Fruit fly (Drosophila melanogaster): Measurements from ENCODE around the gene betaggt-I.

betaggt-I gene

dm6 chr2L:4997401-4998259 lies 52.3 kb downstream of the betaggt-I start (continued):
- peak; percentile 99 for TF ChIP-seq chn (GFP tag; optimal IDR thresholded peaks at IDR 0.05)
- TF ChIP-seq CG7839 (tag; optimal IDR thresholded peaks at IDR 0.05): peak; percentile 99
- TF ChIP-seq da (GFP tag; optimal IDR thresholded peaks at IDR 0.05): peak; percentile 99
- peak; percentile 99 for TF ChIP-seq seq (GFP tag; IDR thresholded peaks at IDR 0.05)
- peak; percentile 99 for TF ChIP-seq CG2889 (GFP tag; IDR thresholded peaks at IDR 0.05)
- TF ChIP-seq Ravus (GFP tag; IDR thresholded peaks at IDR 0.05): peak; percentile 98
- TF ChIP-seq br (optimal IDR thresholded peaks at IDR 0.05): no peak
- peak; percentile 99 for TF ChIP-seq CG5245 (GFP tag; optimal IDR thresholded peaks at IDR 0.05)
- peak; percentile 99 for TF ChIP-seq NfI (GFP tag; optimal IDR thresholded peaks at IDR 0.05)
- peak; percentile 99 for TF ChIP-seq CG17328 (GFP tag; IDR thresholded peaks at IDR 0.05)
- peak; percentile 99 for TF ChIP-seq dmrt11E (tag; optimal IDR thresholded peaks at IDR 0.05)
- TF ChIP-seq Optix (GFP tag; IDR thresholded peaks at IDR 0.05): peak; percentile 99
- peak; percentile 100 for TF ChIP-seq sug (tag; optimal IDR thresholded peaks at IDR 0.05)
- TF ChIP-seq CG10267 (tag; optimal IDR thresholded peaks at IDR 0.05): peak; percentile 96
- TF ChIP-seq CoRest (tag; optimal IDR thresholded peaks at IDR 0.05): peak; percentile 99
- TF ChIP-seq CG9437 (GFP tag; optimal IDR thresholded peaks at IDR 0.05): peak; percentile 97
- TF ChIP-seq CG9727 (GFP tag; optimal IDR thresholded peaks at IDR 0.05): peak; percentile 98
- TF ChIP-seq CG4424 (GFP tag; optimal IDR thresholded peaks at IDR 0.05): peak; percentile 99
- TF ChIP-seq CG10431 (GFP tag; optimal IDR thresholded peaks at IDR 0.05): peak; percentile 97
- TF ChIP-seq Rx (GFP tag; IDR thresholded peaks at IDR 0.05): peak; percentile 99
- TF ChIP-seq lbe (GFP tag; optimal IDR thresholded peaks at IDR 0.05): peak; percentile 98
- TF ChIP-seq pfk (GFP tag; optimal IDR thresholded peaks at IDR 0.05): peak; percentile 50
- TF ChIP-seq pho (GFP tag; optimal IDR thresholded peaks at IDR 0.05): peak; percentile 99
- no peak for TF ChIP-seq hth (optimal IDR thresholded peaks at IDR 0.05)
- TF ChIP-seq Mrtf (GFP tag; IDR thresholded peaks at IDR 0.05): peak; percentile 99
- TF ChIP-seq vnd (GFP tag; IDR thresholded peaks at IDR 0.05; ENCODE audit: partially characterized antibody): peak; percentile 73
- TF ChIP-seq CG17385 (GFP tag; optimal IDR thresholded peaks at IDR 0.05): peak; percentile 96
- peak; percentile 99 for TF ChIP-seq ken (GFP tag; IDR thresholded peaks at IDR 0.05)
- peak; percentile 98 for TF ChIP-seq slou (GFP tag; optimal IDR thresholded peaks at IDR 0.05)
- TF ChIP-seq CG14667 (GFP tag; IDR thresholded peaks at IDR 0.05): peak; percentile 99
- TF ChIP-seq CG32772 (GFP tag; IDR thresholded peaks at IDR 0.05): peak; percentile 99
- peak; percentile 99 for TF ChIP-seq CG18599 (GFP tag; optimal IDR thresholded peaks at IDR 0.05)
- TF ChIP-seq CG4854 (GFP tag; optimal IDR thresholded peaks at IDR 0.05): peak; percentile 98
- peak; percentile 97 for TF ChIP-seq CG31224 (GFP tag; IDR thresholded peaks at IDR 0.05)
- peak; percentile 70 for TF ChIP-seq CG7963 (GFP tag; IDR thresholded peaks at IDR 0.05; ENCODE audit: partially characterized antibody)
- peak; percentile 99 for TF ChIP-seq dpn (GFP tag; optimal IDR thresholded peaks at IDR 0.05)
- TF ChIP-seq dm (GFP tag; optimal IDR thresholded peaks at IDR 0.05): peak; percentile 98
- TF ChIP-seq CG11696 (GFP tag; IDR thresholded peaks at IDR 0.05): peak; percentile 96
- peak; percentile 99 for TF ChIP-seq CG12744 (GFP tag; optimal IDR thresholded peaks at IDR 0.05)
- TF ChIP-seq Dad (GFP tag; optimal IDR thresholded peaks at IDR 0.05): peak; percentile 99
- peak; percentile 98 for TF ChIP-seq gsb (GFP tag; IDR thresholded peaks at IDR 0.05)
- peak; percentile 99 for TF ChIP-seq CG30403 (GFP tag; optimal IDR thresholded peaks at IDR 0.05)
- peak; percentile 97 for TF ChIP-seq CG12299 (tag; optimal IDR thresholded peaks at IDR 0.05)
- TF ChIP-seq shn (GFP tag; optimal IDR thresholded peaks at IDR 0.05): peak; percentile 100
- TF ChIP-seq CG14710 (tag; optimal IDR thresholded peaks at IDR 0.05): peak; percentile 98
- TF ChIP-seq zfh1 (GFP tag; IDR thresholded peaks at IDR 0.05): peak; percentile 100
- TF ChIP-seq CG3407 (GFP tag; optimal IDR thresholded peaks at IDR 0.05): peak; percentile 98
- peak; percentile 99 for TF ChIP-seq bcd (GFP tag; optimal IDR thresholded peaks at IDR 0.05)
- TF ChIP-seq CG12104 (GFP tag; optimal IDR thresholded peaks at IDR 0.05): peak; percentile 98
- peak; percentile 96 for TF ChIP-seq Poxn (GFP tag; IDR thresholded peaks at IDR 0.05)

All from whole organism, embryonic.